Comparison of ENCODE assay signal across 4 fruit fly cellular contexts in genomic region chr2L:8425962-8426759, dm6.
TF ChIP-seq lines count a peak whose summit lies in the region.

No protein-coding gene starts in this region.

- no peak for TF ChIP-seq CTCF in whole organism, embryonic (GFP tag; optimal IDR thresholded peaks at IDR 0.05; lab: Kevin White, UChicago)

TF ChIP-seq in whole organism, adult, 20 proteins besides CTCF, POLR2A, EP300 and RAD21:
- peak; percentile 67 for TF ChIP-seq tj (GFP tag; optimal IDR thresholded peaks at IDR 0.05; lab: Kevin White, UChicago)
- TF ChIP-seq CG14711 (tag; optimal IDR thresholded peaks at IDR 0.05; lab: Kevin White, UChicago), result peak; percentile 5
- TF ChIP-seq bab1 (GFP tag; optimal IDR thresholded peaks at IDR 0.05; lab: Kevin White, UChicago), result peak; percentile 30
- no peak for TF ChIP-seq Mnt (GFP tag; optimal IDR thresholded peaks at IDR 0.05; lab: Kevin White, UChicago)
- no peak for TF ChIP-seq Hr96 (GFP tag; optimal IDR thresholded peaks at IDR 0.05; lab: Kevin White, UChicago)
- no peak for TF ChIP-seq Clk (GFP tag; optimal IDR thresholded peaks at IDR 0.05; lab: Kevin White, UChicago)
- TF ChIP-seq kay (GFP tag; lab: Kevin White, UChicago; ENCODE audit: borderline replicate concordance), result peak; percentile 92
- TF ChIP-seq CG33017 (tag; optimal IDR thresholded peaks at IDR 0.05; lab: Kevin White, UChicago), result peak; percentile 42

TF ChIP-seq in whole organism, embryonic, 481 proteins besides CTCF, POLR2A, EP300 and RAD21:
- TF ChIP-seq CG11456 (GFP tag; IDR thresholded peaks at IDR 0.05; lab: Robert Waterston, UW), result 0 out of 3 replicates have a peak, but pooled peaks have one; percentile 21
- no peak for TF ChIP-seq Abd-B (GFP tag; optimal IDR thresholded peaks at IDR 0.05; lab: Kevin White, UChicago)
- TF ChIP-seq cwo (GFP tag; optimal IDR thresholded peaks at IDR 0.05; lab: Kevin White, UChicago), result no peak
- TF ChIP-seq pros (GFP tag; optimal IDR thresholded peaks at IDR 0.05; lab: Kevin White, UChicago), result peak; percentile 60
- TF ChIP-seq danr (GFP tag; IDR thresholded peaks at IDR 0.05; lab: Robert Waterston, UW), result no peak
- 0 out of 3 replicates have a peak, but pooled peaks have one; percentile 39 for TF ChIP-seq CG2199 (GFP tag; IDR thresholded peaks at IDR 0.05; lab: Robert Waterston, UW)

TF ChIP-seq in whole organism, prepupa, 60 proteins besides CTCF, POLR2A, EP300 and RAD21:
- TF ChIP-seq Hr38 (GFP tag; optimal IDR thresholded peaks at IDR 0.05; lab: Kevin White, UChicago) (no peak), CG32006 (GFP tag; optimal IDR thresholded peaks at IDR 0.05; lab: Kevin White, UChicago) (no peak), lz (GFP tag; optimal IDR thresholded peaks at IDR 0.05; lab: Kevin White, UChicago) (no peak), CG6163 (GFP tag; IDR thresholded peaks at IDR 0.05; lab: Robert Waterston, UW) (no peak), CG8119 (GFP tag; IDR thresholded peaks at IDR 0.05; lab: Robert Waterston, UW) (no peak), pdm3 (GFP tag; optimal IDR thresholded peaks at IDR 0.05; lab: Kevin White, UChicago) (no peak), eg (GFP tag; IDR thresholded peaks at IDR 0.05; lab: Robert Waterston, UW) (no peak), vri (GFP tag; optimal IDR thresholded peaks at IDR 0.05; lab: Kevin White, UChicago) (peak; percentile 42), Eip78C (GFP tag; lab: Kevin White, UChicago) (peak; percentile 57), fd85E (GFP tag; optimal IDR thresholded peaks at IDR 0.05; lab: Kevin White, UChicago) (no peak), CG9139 (GFP tag; optimal IDR thresholded peaks at IDR 0.05; lab: Kevin White, UChicago) (no peak), topi (GFP tag; optimal IDR thresholded peaks at IDR 0.05; lab: Kevin White, UChicago) (no peak), CG11902 (GFP tag; optimal IDR thresholded peaks at IDR 0.05; lab: Kevin White, UChicago) (no peak), CG6854 (GFP tag; optimal IDR thresholded peaks at IDR 0.05; lab: Kevin White, UChicago) (no peak), CG11294 (GFP tag; IDR thresholded peaks at IDR 0.05; lab: Robert Waterston, UW) (no peak), CG34406 (GFP tag; optimal IDR thresholded peaks at IDR 0.05; lab: Kevin White, UChicago) (no peak), Eip75B (GFP tag; optimal IDR thresholded peaks at IDR 0.05; lab: Kevin White, UChicago) (no peak), cyc (GFP tag; optimal IDR thresholded peaks at IDR 0.05; lab: Kevin White, UChicago) (no peak), Sox15 (GFP tag; optimal IDR thresholded peaks at IDR 0.05; lab: Kevin White, UChicago) (no peak), dsx (GFP tag; optimal IDR thresholded peaks at IDR 0.05; lab: Kevin White, UChicago; ENCODE audit: poor library complexity, severe bottlenecking) (no peak), CG4318 (GFP tag; optimal IDR thresholded peaks at IDR 0.05; lab: Kevin White, UChicago) (no peak), Eip93F (GFP tag; optimal IDR thresholded peaks at IDR 0.05; lab: Kevin White, UChicago) (peak; percentile 72), dac (GFP tag; optimal IDR thresholded peaks at IDR 0.05; lab: Kevin White, UChicago) (no peak), svp (GFP tag; lab: Kevin White, UChicago) (peak; percentile 85), CG15336 (GFP tag; IDR thresholded peaks at IDR 0.05; lab: Robert Waterston, UW) (0 out of 2 replicates have a peak, but pooled peaks have one; percentile 9), CG10669 (GFP tag; optimal IDR thresholded peaks at IDR 0.05; lab: Kevin White, UChicago) (no peak), CG16779 (tag; optimal IDR thresholded peaks at IDR 0.05; lab: Kevin White, UChicago) (no peak), esn (GFP tag; optimal IDR thresholded peaks at IDR 0.05; lab: Kevin White, UChicago) (peak; percentile 5)

TF ChIP-seq in whole organism, wandering third instar larva, 38 proteins besides CTCF, POLR2A, EP300 and RAD21:
- TF ChIP-seq sage (GFP tag; optimal IDR thresholded peaks at IDR 0.05; lab: Kevin White, UChicago), result peak; percentile 17
- peak; percentile 10 for TF ChIP-seq Hnf4 (GFP tag; optimal IDR thresholded peaks at IDR 0.05; lab: Kevin White, UChicago)
- no peak for TF ChIP-seq Dfd (GFP tag; optimal IDR thresholded peaks at IDR 0.05; lab: Kevin White, UChicago)
- peak; percentile 45 for TF ChIP-seq Jra (GFP tag; optimal IDR thresholded peaks at IDR 0.05; lab: Kevin White, UChicago)
